Fruit fly (Drosophila melanogaster) whole organism: ENCODE data around the gene CG14043.

Experiments used
- CG8478 ChIP-seq: fragments of >200 bp; optimal IDR thresholded peaks from 2 replicates; lab custom pipeline; 2018; ENCODE audit warnings: inconsistent platforms
- Dll ChIP-seq: fragments of >200 bp; optimal IDR thresholded peaks from 2 replicates; lab custom pipeline; 2017
- EcR ChIP-seq, 2 experiments: fragments of >200 bp; optimal IDR thresholded peaks; 2 replicates each; lab custom pipeline; 2017; ENCODE audit warnings: missing biosample characterization in 2 of 2, missing genetic modification characterization in 2 of 2, missing genetic modification reagents in 2 of 2
- pan ChIP-seq: fragments of >200 bp; optimal IDR thresholded peaks from 2 replicates; lab custom pipeline; 2017
- psq ChIP-seq: fragments of >200 bp; optimal IDR thresholded peaks from 2 replicates; lab custom pipeline; 2017
- usp ChIP-seq: fragments of >200 bp; optimal IDR thresholded peaks from 2 replicates; lab custom pipeline; 2017; ENCODE audit warnings: missing biosample characterization, missing genetic modification characterization, mixed read lengths

DNA sequence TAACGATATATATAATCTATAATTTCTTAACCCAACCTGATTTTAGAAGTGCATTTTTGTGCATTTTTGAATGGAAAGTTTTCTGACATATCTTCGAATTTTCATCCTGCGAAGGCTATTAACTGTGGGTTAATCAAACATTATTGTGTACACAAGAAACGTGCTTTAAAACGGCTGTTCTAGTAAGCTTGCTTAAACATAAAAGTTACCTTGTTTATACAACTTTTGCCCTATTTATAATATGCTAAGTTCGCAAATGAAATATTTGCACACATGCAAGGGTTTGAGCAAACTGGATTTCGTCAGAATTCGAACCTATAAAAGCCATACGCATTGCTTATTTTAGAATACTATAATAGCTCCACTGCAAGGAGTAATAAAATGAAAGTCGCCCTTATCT is 34.4 kb upstream of the CG14043 start, which contains the start of gene Sgs1:
- TF ChIP-seq usp (GFP tag; lab: Kevin White, UChicago) (no peak), EcR (GFP tag; optimal IDR thresholded peaks at IDR 0.05; lab: Kevin White, UChicago) (no peak), psq (no peak), pan (no peak), CG8478 (lab: Kevin White, UChicago) (no peak), Dll (lab: Kevin White, UChicago) (no peak)
